Fruit fly (Drosophila melanogaster) whole organism, embryonic: Measurements from ENCODE around the gene Mondo.

Source experiments
- ATbp ChIP-seq: fragments of 200-800 bp; sonication (Bioruptor generic); optimal IDR thresholded peaks from 2 replicates; lab custom pipeline; 2017; ENCODE audit warnings: missing biosample characterization, mild to moderate bottlenecking, missing genetic modification characterization, missing genetic modification reagents
- Aef1 ChIP-seq: fragments of 200-800 bp; sonication (Bioruptor generic); IDR thresholded peaks from 3 replicates; pipeline ENCODE4 v1.3.6; 2022; ENCODE audit warnings: missing biosample characterization, missing genetic modification characterization
- Antp ChIP-seq: fragments of 200-800 bp; sonication (Bioruptor generic); optimal IDR thresholded peaks from 3 replicates; lab custom pipeline; 2016; ENCODE audit warnings: missing biosample characterization, missing genetic modification characterization
- Awh ChIP-seq: fragments of 200-800 bp; sonication (Bioruptor generic); IDR thresholded peaks from 2 replicates; pipeline ENCODE4, ENCODE4 v1.3.6; 2022; ENCODE audit warnings: missing biosample characterization, missing genetic modification characterization
- Bgb ChIP-seq: fragments of 200-800 bp; sonication (Bioruptor generic); IDR thresholded peaks from 2 replicates; pipeline ENCODE4 v1.3.6; 2022; ENCODE audit warnings: missing biosample characterization, missing genetic modification characterization; ENCODE audit not compliant: partially characterized antibody
- CG10462 ChIP-seq: fragments of 200-800 bp; sonication (Bioruptor generic); optimal IDR thresholded peaks from 2 replicates; lab custom pipeline; 2016; ENCODE audit warnings: missing biosample characterization, missing genetic modification characterization
- CG11085 ChIP-seq: fragments of 200-800 bp; sonication (Bioruptor generic); IDR thresholded peaks from 2 replicates; pipeline ENCODE4 v1.3.6; 2022; ENCODE audit warnings: missing biosample characterization, missing genetic modification characterization
- CG12155 ChIP-seq: fragments of 200-800 bp; sonication (Bioruptor generic); optimal IDR thresholded peaks from 3 replicates; lab custom pipeline; 2016; ENCODE audit warnings: missing biosample characterization, missing genetic modification characterization
- CG12744 ChIP-seq: fragments of 200-800 bp; sonication (Bioruptor generic); optimal IDR thresholded peaks from 2 replicates; lab custom pipeline; 2016; ENCODE audit warnings: missing biosample characterization, missing genetic modification characterization
- CG17385 ChIP-seq: fragments of 200-800 bp; sonication (Bioruptor generic); optimal IDR thresholded peaks from 3 replicates; lab custom pipeline; 2018; ENCODE audit warnings: missing biosample characterization, mild to moderate bottlenecking, missing genetic modification characterization
- CG1792 ChIP-seq: fragments of 200-800 bp; sonication (Bioruptor generic); optimal IDR thresholded peaks from 2 replicates; lab custom pipeline; 2016; ENCODE audit warnings: missing biosample characterization, missing genetic modification characterization
- CG1832 ChIP-seq: fragments of 200-800 bp; sonication (Bioruptor generic); optimal IDR thresholded peaks from 2 replicates; lab custom pipeline; 2017; ENCODE audit warnings: missing biosample characterization, mild to moderate bottlenecking, missing genetic modification characterization, inconsistent platforms
- CG30403 ChIP-seq: fragments of 200-800 bp; sonication (Bioruptor generic); optimal IDR thresholded peaks from 3 replicates; lab custom pipeline; 2016; ENCODE audit warnings: missing biosample characterization, missing genetic modification characterization
- CG31365 ChIP-seq: fragments of 200-800 bp; sonication (Bioruptor generic); optimal IDR thresholded peaks from 2 replicates; lab custom pipeline; 2018; ENCODE audit warnings: missing biosample characterization, mild to moderate bottlenecking, missing genetic modification characterization
- CG32767 ChIP-seq: fragments of 200-800 bp; sonication (Bioruptor generic); IDR thresholded peaks from 2 replicates; pipeline ENCODE4 v1.3.6; 2022; ENCODE audit warnings: missing biosample characterization, missing genetic modification characterization
- CG3847 ChIP-seq: fragments of 200-800 bp; sonication (Bioruptor generic); IDR thresholded peaks from 2 replicates; pipeline ENCODE4 v1.3.6; 2022; ENCODE audit warnings: missing biosample characterization, missing genetic modification characterization
- CG5245 ChIP-seq: fragments of 200-800 bp; sonication (Bioruptor generic); optimal IDR thresholded peaks from 3 replicates; lab custom pipeline; 2016; ENCODE audit warnings: missing biosample characterization, missing genetic modification characterization
- CG6654 ChIP-seq: fragments of 200-800 bp; sonication (Bioruptor generic); optimal IDR thresholded peaks from 2 replicates; lab custom pipeline; 2017; ENCODE audit warnings: missing biosample characterization, mild to moderate bottlenecking, missing genetic modification characterization
- CG7271 ChIP-seq: fragments of 200-800 bp; sonication (Bioruptor generic); optimal IDR thresholded peaks from 2 replicates; lab custom pipeline; 2018; ENCODE audit warnings: missing biosample characterization, mild to moderate bottlenecking, missing genetic modification characterization, moderate library complexity
- CG7963 ChIP-seq: fragments of 200-800 bp; sonication (Bioruptor generic); IDR thresholded peaks from 3 replicates; pipeline ENCODE4 v1.3.6; 2022; ENCODE audit warnings: missing biosample characterization, missing genetic modification characterization; ENCODE audit not compliant: partially characterized antibody
- CG9215 ChIP-seq: fragments of 200-800 bp; sonication (Bioruptor generic); IDR thresholded peaks from 2 replicates; pipeline ENCODE4 v1.3.6; 2022; ENCODE audit warnings: missing biosample characterization, missing genetic modification characterization
- CG9817 ChIP-seq: fragments of 200-800 bp; sonication (Bioruptor generic); optimal IDR thresholded peaks from 2 replicates; lab custom pipeline; 2018; ENCODE audit warnings: missing biosample characterization, mild to moderate bottlenecking, missing genetic modification characterization, moderate library complexity
- Chrac-16 ChIP-seq: fragments of 200-800 bp; sonication (Bioruptor generic); optimal IDR thresholded peaks from 3 replicates; lab custom pipeline; 2016; ENCODE audit warnings: missing biosample characterization, missing genetic modification characterization
- HLH3B ChIP-seq: fragments of 200-800 bp; sonication (Bioruptor generic); IDR thresholded peaks from 2 replicates; pipeline ENCODE4 v1.3.6; 2022; ENCODE audit warnings: missing biosample characterization, missing genetic modification characterization
- Hand ChIP-seq: fragments of 200-800 bp; sonication (Bioruptor generic); optimal IDR thresholded peaks from 2 replicates; lab custom pipeline; 2017; ENCODE audit warnings: mild to moderate bottlenecking, missing biosample characterization, missing genetic modification reagents, missing genetic modification characterization
- Jarid2 ChIP-seq: fragments of 200-800 bp; sonication (Bioruptor generic); optimal IDR thresholded peaks from 3 replicates; lab custom pipeline; 2017; ENCODE audit warnings: mild to moderate bottlenecking, missing biosample characterization, missing genetic modification reagents, missing genetic modification characterization
- Meics ChIP-seq: fragments of 200-800 bp; sonication (Bioruptor generic); optimal IDR thresholded peaks from 2 replicates; lab custom pipeline; 2017; ENCODE audit warnings: missing biosample characterization, mild to moderate bottlenecking, missing genetic modification characterization
- NC2α ChIP-seq: fragments of 200-800 bp; sonication (Bioruptor generic); optimal IDR thresholded peaks from 2 replicates; lab custom pipeline; 2016; ENCODE audit warnings: missing biosample characterization, missing genetic modification characterization
- Nf-YB ChIP-seq: fragments of 200-800 bp; sonication (Bioruptor generic); optimal IDR thresholded peaks from 3 replicates; lab custom pipeline; 2019; ENCODE audit warnings: missing biosample characterization, mild to moderate bottlenecking, missing genetic modification characterization, moderate library complexity
- Oli ChIP-seq: fragments of 200-800 bp; sonication (Bioruptor generic); optimal IDR thresholded peaks from 2 replicates; lab custom pipeline; 2018; ENCODE audit warnings: missing biosample characterization, mild to moderate bottlenecking, missing genetic modification characterization, moderate library complexity
- Optix ChIP-seq: fragments of 200-800 bp; sonication (Bioruptor generic); IDR thresholded peaks from 3 replicates; pipeline ENCODE4 v1.3.6; 2022; ENCODE audit warnings: missing biosample characterization, missing genetic modification characterization
- PHDP ChIP-seq: fragments of 200-800 bp; sonication (Bioruptor generic); optimal IDR thresholded peaks from 3 replicates; lab custom pipeline; 2018; ENCODE audit warnings: missing biosample characterization, mild to moderate bottlenecking, missing genetic modification characterization, moderate library complexity
- ato ChIP-seq: fragments of 200-800 bp; sonication (Bioruptor generic); IDR thresholded peaks from 2 replicates; pipeline ENCODE4 v1.3.6; 2022; ENCODE audit warnings: missing biosample characterization, missing genetic modification characterization; ENCODE audit not compliant: partially characterized antibody
- cg ChIP-seq: fragments of 200-800 bp; sonication (Bioruptor generic); optimal IDR thresholded peaks from 3 replicates; lab custom pipeline; 2019; ENCODE audit warnings: missing biosample characterization, mild to moderate bottlenecking, missing genetic modification characterization, moderate library complexity
- danr ChIP-seq: fragments of 200-800 bp; sonication (Bioruptor generic); IDR thresholded peaks from 2 replicates; pipeline ENCODE4 v1.3.6; 2022; ENCODE audit warnings: missing biosample characterization, missing genetic modification characterization
- dm ChIP-seq: fragments of 200-800 bp; sonication (Bioruptor generic); optimal IDR thresholded peaks from 3 replicates; lab custom pipeline; 2016; ENCODE audit warnings: missing biosample characterization, missing genetic modification characterization
- ftz-f1 ChIP-seq: fragments of 200-800 bp; sonication (Bioruptor generic); optimal IDR thresholded peaks from 2 replicates; lab custom pipeline; 2016; ENCODE audit warnings: missing biosample characterization, missing genetic modification characterization
- gem ChIP-seq: fragments of 200-800 bp; sonication (Bioruptor generic); optimal IDR thresholded peaks from 2 replicates; lab custom pipeline; 2019; ENCODE audit warnings: missing biosample characterization, mild to moderate bottlenecking, missing genetic modification characterization, moderate library complexity
- grau ChIP-seq: fragments of 200-800 bp; optimal IDR thresholded peaks from 3 replicates; lab custom pipeline; 2019; ENCODE audit warnings: missing biosample characterization, mild to moderate bottlenecking, missing genetic modification characterization, moderate library complexity
- gro ChIP-seq: fragments of 200-800 bp; sonication (Bioruptor generic); optimal IDR thresholded peaks from 2 replicates; lab custom pipeline; 2016; ENCODE audit warnings: missing biosample characterization, missing genetic modification characterization
- gsb-n ChIP-seq: fragments of 200-800 bp; sonication (Bioruptor generic); optimal IDR thresholded peaks from 3 replicates; lab custom pipeline; 2018; ENCODE audit warnings: missing biosample characterization, mild to moderate bottlenecking, missing genetic modification characterization
- jing ChIP-seq: fragments of 200-800 bp; sonication (Bioruptor generic); optimal IDR thresholded peaks from 2 replicates; lab custom pipeline; 2018; ENCODE audit warnings: missing biosample characterization, mild to moderate bottlenecking, missing genetic modification characterization
- mam ChIP-seq: fragments of 200-800 bp; sonication (Bioruptor generic); optimal IDR thresholded peaks from 3 replicates; lab custom pipeline; 2016; ENCODE audit warnings: missing biosample characterization, missing genetic modification characterization
- ranshi ChIP-seq: fragments of 200-800 bp; sonication (Bioruptor generic); IDR thresholded peaks from 2 replicates; pipeline ENCODE4 v1.3.6; 2022; ENCODE audit warnings: missing biosample characterization, missing genetic modification characterization
- schlank ChIP-seq: fragments of 200-800 bp; sonication (Bioruptor generic); optimal IDR thresholded peaks from 2 replicates; lab custom pipeline; 2018; ENCODE audit warnings: missing biosample characterization, mild to moderate bottlenecking, missing genetic modification characterization
- scrt ChIP-seq: fragments of 200-800 bp; sonication (Bioruptor generic); optimal IDR thresholded peaks from 2 replicates; lab custom pipeline; 2018; ENCODE audit warnings: missing biosample characterization, mild to moderate bottlenecking, missing genetic modification characterization, moderate library complexity
- sens ChIP-seq: fragments of 200-800 bp; sonication (Bioruptor generic); peaks from one replicate; lab custom pipeline; 2016; ENCODE audit warnings: missing biosample characterization, missing genetic modification characterization
- sob ChIP-seq: fragments of 200-800 bp; sonication (Bioruptor generic); IDR thresholded peaks from 2 replicates; pipeline ENCODE4 v1.3.6; 2022; ENCODE audit warnings: missing biosample characterization, missing genetic modification characterization
- zen2 ChIP-seq: fragments of 200-800 bp; sonication (Bioruptor generic); IDR thresholded peaks from 3 replicates; pipeline ENCODE4 v1.3.6; 2022; ENCODE audit warnings: missing biosample characterization, missing genetic modification characterization; ENCODE audit not compliant: partially characterized antibody
- zf30C ChIP-seq: fragments of 200-800 bp; sonication (Bioruptor generic); optimal IDR thresholded peaks from 3 replicates; lab custom pipeline; 2018; ENCODE audit warnings: missing biosample characterization, mild to moderate bottlenecking, missing genetic modification characterization

Gene Mondo

DNA sequence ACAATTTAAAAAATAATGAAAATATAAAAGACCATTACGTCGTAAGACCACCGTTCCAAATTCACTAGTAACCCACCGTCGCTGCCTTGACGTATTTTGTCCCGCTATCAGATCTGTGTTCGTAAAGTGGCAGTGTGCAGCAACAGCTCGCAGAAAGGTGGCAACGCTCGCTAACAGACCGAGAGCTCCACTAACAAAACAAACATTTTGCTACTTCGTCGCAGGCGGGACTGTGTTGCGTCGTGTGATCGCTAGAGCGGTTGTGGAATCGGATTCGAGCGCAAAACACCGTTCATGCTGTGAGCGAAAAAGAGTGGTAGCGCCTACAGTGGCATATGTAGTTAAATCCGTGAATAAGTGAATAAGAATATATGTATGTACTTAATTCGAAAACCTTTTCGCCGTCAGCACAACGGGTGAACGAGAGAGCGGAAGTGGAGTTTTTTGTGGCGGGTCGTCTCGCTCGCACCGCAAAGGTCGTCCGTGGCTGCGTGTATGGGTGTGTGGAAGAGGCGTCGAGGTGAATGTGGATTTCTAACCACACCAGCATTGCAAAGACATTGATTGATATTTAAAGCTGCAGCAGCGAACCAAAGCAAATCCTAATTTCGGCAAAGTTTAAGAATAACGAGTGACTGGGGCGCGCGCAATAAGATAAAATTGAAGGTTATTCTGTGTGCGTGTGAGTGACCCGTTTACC is 72.7 kb downstream of the Mondo start, which contains the start of gene Hr39 (continued):
- no peak for TF ChIP-seq CG3847
- TF ChIP-seq Nf-YB, result no peak
- TF ChIP-seq mam (GFP tag; lab: Kevin White, UChicago), result no peak
- no peak for TF ChIP-seq schlank (tag; lab: Kevin White, UChicago)
- TF ChIP-seq ato, result no peak
- TF ChIP-seq gem (tag; lab: Kevin White, UChicago), result peak; percentile 1
- TF ChIP-seq gsb-n (tag; lab: Kevin White, UChicago), result no peak
- TF ChIP-seq CG7271 (tag; lab: Kevin White, UChicago), result no peak
- no peak for TF ChIP-seq zf30C (GFP tag; lab: Kevin White, UChicago)
- no peak for TF ChIP-seq HLH3B
- peak; percentile 28 for TF ChIP-seq Meics
- TF ChIP-seq Bgb, result no peak
- TF ChIP-seq CG17385 (GFP tag; lab: Kevin White, UChicago), result peak; percentile 14
- TF ChIP-seq CG9215 (GFP tag; lab: Robert Waterston, UW), result no peak
- TF ChIP-seq Awh (GFP tag; lab: Robert Waterston, UW), result no peak
- peak; percentile 94 for TF ChIP-seq ftz-f1 (GFP tag; lab: Kevin White, UChicago)
- TF ChIP-seq cg, result peak; percentile 98
- TF ChIP-seq CG5245 (GFP tag; lab: Kevin White, UChicago), result peak; percentile 9
- no peak for TF ChIP-seq ranshi
- no peak for TF ChIP-seq zen2 (GFP tag; lab: Robert Waterston, UW)
- TF ChIP-seq NC2α (GFP tag; lab: Kevin White, UChicago), result peak; percentile 14
- no peak for TF ChIP-seq Hand (GFP tag; lab: Kevin White, UChicago)
- TF ChIP-seq jing (GFP tag; lab: Kevin White, UChicago), result no peak
- TF ChIP-seq Optix (GFP tag; lab: Robert Waterston, UW), result no peak
- no peak for TF ChIP-seq sob (GFP tag; lab: Robert Waterston, UW)
- TF ChIP-seq CG6654 (GFP tag; lab: Kevin White, UChicago), result no peak
- TF ChIP-seq CG7963 (GFP tag; lab: Robert Waterston, UW), result no peak
- peak; percentile 75 for TF ChIP-seq sens (GFP tag; lab: Kevin White, UChicago)
- peak; percentile 54 for TF ChIP-seq scrt (GFP tag; lab: Kevin White, UChicago)
- peak; percentile 70 for TF ChIP-seq CG1832
- peak; percentile 86 for TF ChIP-seq Jarid2 (GFP tag; lab: Kevin White, UChicago)
- no peak for TF ChIP-seq gro (GFP tag; lab: Kevin White, UChicago)
- no peak for TF ChIP-seq CG31365 (tag; lab: Kevin White, UChicago)
- TF ChIP-seq Aef1 (GFP tag; lab: Robert Waterston, UW), result no peak
- TF ChIP-seq CG30403, result no peak
- peak; percentile 13 for TF ChIP-seq Antp (GFP tag; lab: Kevin White, UChicago)
- TF ChIP-seq dm, result peak; percentile 59
- no peak for TF ChIP-seq danr (GFP tag; lab: Robert Waterston, UW)
- no peak for TF ChIP-seq CG11085 (GFP tag; lab: Robert Waterston, UW)
- no peak for TF ChIP-seq ATbp (GFP tag; lab: Kevin White, UChicago)
- TF ChIP-seq CG9817 (tag; lab: Kevin White, UChicago), result no peak
- TF ChIP-seq CG1792 (GFP tag; lab: Kevin White, UChicago), result no peak
- peak; percentile 5 for TF ChIP-seq grau (tag; lab: Kevin White, UChicago)
- TF ChIP-seq CG12744 (GFP tag; lab: Kevin White, UChicago), result no peak
- TF ChIP-seq CG32767, result no peak
- TF ChIP-seq CG10462, result no peak
- TF ChIP-seq Oli (tag; lab: Kevin White, UChicago), result no peak
- TF ChIP-seq Chrac-16 (GFP tag; lab: Kevin White, UChicago), result no peak
- no peak for TF ChIP-seq PHDP
- TF ChIP-seq CG12155 (GFP tag; lab: Kevin White, UChicago), result peak; percentile 65
